Fruit fly (Drosophila melanogaster): ENCODE results near the gene Gr64c.

dm6 chr3L:4028305-4028704, at the start of gene Gr64c, which contains the start of gene Gr64b:
- TF ChIP-seq CG5204 (GFP tag; optimal IDR thresholded peaks at IDR 0.05) (no peak), toe (GFP tag; optimal IDR thresholded peaks at IDR 0.05) (no peak)
